Worm (Caenorhabditis elegans): ENCODE data around the gene daf-42.

DNA sequence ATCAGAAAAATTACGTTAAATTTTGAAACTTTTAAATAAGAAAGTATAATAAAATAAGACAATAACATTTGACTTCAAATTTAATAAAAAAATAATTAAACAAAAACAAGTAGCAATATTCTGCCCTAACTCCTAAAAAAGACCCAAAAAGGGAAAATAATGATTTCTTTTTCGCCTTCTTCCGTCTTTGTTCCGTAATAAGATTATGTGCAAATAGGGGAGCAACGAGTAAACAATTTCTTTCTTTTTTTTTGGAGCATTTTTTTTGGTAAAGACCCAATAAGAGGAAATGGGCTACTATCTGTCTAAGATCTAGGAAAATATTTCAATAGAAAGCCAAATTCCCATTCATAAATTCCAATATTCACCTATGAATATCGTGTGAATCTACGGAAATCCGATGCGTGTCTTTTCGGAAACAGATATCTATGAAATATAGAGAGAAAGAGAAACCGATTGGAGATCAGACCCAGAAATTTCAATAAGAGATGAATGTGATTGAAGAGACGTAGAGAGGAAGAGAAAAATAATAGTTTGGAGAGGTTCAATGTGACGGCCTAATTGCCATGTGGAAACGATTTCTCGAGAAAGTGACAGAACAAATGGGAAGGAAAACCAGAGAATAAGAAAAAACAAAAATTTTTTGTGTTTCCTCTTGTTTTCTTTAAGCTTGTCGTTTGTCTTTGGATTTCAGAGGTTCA, 28.7 kb downstream of the daf-42 start:
- no peak for TF ChIP-seq tbx-2 (tag; optimal IDR thresholded peaks at IDR 0.05)
- TF ChIP-seq nhr-11 (tag; optimal IDR thresholded peaks at IDR 0.05), result no peak
- TF ChIP-seq pha-4 (tag; optimal IDR thresholded peaks at IDR 0.05), result no peak
- no peak for TF ChIP-seq ceh-45 (GFP tag; IDR thresholded peaks at IDR 0.05)
- no peak for TF ChIP-seq ceh-19 (GFP tag; optimal IDR thresholded peaks at IDR 0.05)
- TF ChIP-seq pha-2 (tag; optimal IDR thresholded peaks at IDR 0.05), result no peak
- TF ChIP-seq pat-9 (tag; optimal IDR thresholded peaks at IDR 0.05), result no peak
- no peak for TF ChIP-seq lim-6 (tag; optimal IDR thresholded peaks at IDR 0.05)
- no peak for TF ChIP-seq fkh-10 (GFP tag; optimal IDR thresholded peaks at IDR 0.05)

All from whole organism, late embryonic.